Worm (Caenorhabditis elegans) whole organism, young adult: ENCODE results near the gene clec-162.

ENCODE experiments used
- B0019.2 ChIP-seq: fragments of 200-800 bp; sonication (Bioruptor generic); conservative IDR thresholded peaks from 2 replicates; pipeline ENCODE4 v1.3.6; 2022; ENCODE audit warnings: missing genetic modification reagents, missing genetic modification characterization, missing compliant biosample characterization
- C17E4.6 ChIP-seq: fragments of 200-800 bp; sonication (Bioruptor generic); IDR thresholded peaks from 2 replicates; pipeline ENCODE4 v1.3.6; 2022; ENCODE audit warnings: missing genetic modification reagents, missing genetic modification characterization, missing compliant biosample characterization
- D2030.7 ChIP-seq: fragments of 200-800 bp; sonication (Bioruptor generic); IDR thresholded peaks from 2 replicates; pipeline ENCODE4 v1.3.6; 2022; ENCODE audit warnings: missing genetic modification reagents, missing genetic modification characterization, missing compliant biosample characterization
- F10E7.11 ChIP-seq: sonication (generic microtip); optimal IDR thresholded peaks from 2 replicates; lab custom pipeline; 2017; ENCODE audit warnings: mild to moderate bottlenecking, missing genetic modification characterization, moderate library complexity, missing compliant biosample characterization
- F33H1.4 ChIP-seq: fragments of 200-800 bp; sonication (Bioruptor generic); IDR thresholded peaks from 2 replicates; pipeline ENCODE4 v1.3.6; 2022; ENCODE audit warnings: missing genetic modification reagents, missing genetic modification characterization, missing compliant biosample characterization
- F37B4.10 ChIP-seq: fragments of 200-800 bp; sonication (Bioruptor generic); IDR thresholded peaks from 2 replicates; pipeline ENCODE4 v1.3.6; 2022; ENCODE audit warnings: missing genetic modification characterization, missing compliant biosample characterization
- F57A8.1 ChIP-seq: fragments of 200-800 bp; sonication (Bioruptor generic); optimal IDR thresholded peaks from 2 replicates; lab custom pipeline; 2018; ENCODE audit warnings: mild to moderate bottlenecking, missing genetic modification characterization, moderate library complexity, missing compliant biosample characterization
- Y53G8AR.9 ChIP-seq: fragments of 200-800 bp; sonication (Bioruptor generic); conservative IDR thresholded peaks from 2 replicates; pipeline ENCODE4 v1.3.6; 2022; ENCODE audit warnings: missing genetic modification reagents, missing genetic modification characterization, missing compliant biosample characterization
- Y56A3A.18 ChIP-seq: fragments of 200-800 bp; sonication (Bioruptor generic); IDR thresholded peaks from 2 replicates; pipeline ENCODE4 v1.3.6; 2022; ENCODE audit warnings: missing genetic modification reagents, missing genetic modification characterization, missing compliant biosample characterization
- Y95B8A.8 ChIP-seq: fragments of 200-800 bp; sonication (Bioruptor generic); IDR thresholded peaks from 2 replicates; pipeline ENCODE4 v1.3.6; 2022; ENCODE audit warnings: missing genetic modification reagents, missing genetic modification characterization, missing compliant biosample characterization
- ama-1 ChIP-seq, 3 experiments: fragments of 150-350 bp in 1 of 3; sonication (generic microtip) in 2 of 3; optimal IDR thresholded peaks; 2 replicates each; lab custom pipeline; 2014 to 2018; ENCODE audit warnings: missing biosample characterization in 2 of 3, missing genetic modification characterization in 2 of 3, missing genetic modification reagents in 2 of 3
- bed-1 ChIP-seq: fragments of 200-800 bp; sonication (Bioruptor generic); IDR thresholded peaks from 2 replicates; pipeline ENCODE4 v1.3.6; 2022; ENCODE audit warnings: missing genetic modification reagents, missing genetic modification characterization, missing compliant biosample characterization
- ceh-58 ChIP-seq: fragments of 200-800 bp; sonication (Bioruptor generic); IDR thresholded peaks from 2 replicates; pipeline ENCODE4 v1.3.6; 2022; ENCODE audit warnings: missing genetic modification characterization, missing compliant biosample characterization
- die-1 ChIP-seq: sonication (generic microtip); optimal IDR thresholded peaks from 2 replicates; lab custom pipeline; 2016; ENCODE audit warnings: missing genotype, mild to moderate bottlenecking, missing genetic modification characterization, missing compliant biosample characterization
- dox-1 ChIP-seq: fragments of 200-800 bp; sonication (Bioruptor generic); IDR thresholded peaks from 2 replicates; pipeline ENCODE4 v1.3.6; 2022; ENCODE audit warnings: missing genetic modification reagents, missing genetic modification characterization, missing compliant biosample characterization
- egrh-3 ChIP-seq: fragments of 200-800 bp; sonication (Bioruptor generic); IDR thresholded peaks from 2 replicates; pipeline ENCODE4 v1.3.6; 2022; ENCODE audit warnings: missing genetic modification reagents, missing genetic modification characterization, missing compliant biosample characterization
- ekl-4 ChIP-seq: fragments of 200-800 bp; sonication (Bioruptor generic); IDR thresholded peaks from 2 replicates; pipeline ENCODE4 v1.3.6; 2022; ENCODE audit warnings: missing genetic modification reagents, missing genetic modification characterization, missing compliant biosample characterization
- gei-17 ChIP-seq: fragments of 200-800 bp; sonication (Bioruptor generic); optimal IDR thresholded peaks from 2 replicates; lab custom pipeline; 2018; ENCODE audit warnings: mild to moderate bottlenecking, missing genetic modification characterization, missing compliant biosample characterization
- hmg-1.2 ChIP-seq: fragments of 200-800 bp; sonication (Bioruptor generic); IDR thresholded peaks from 2 replicates; pipeline ENCODE4 v1.3.6; 2022; ENCODE audit warnings: missing genetic modification reagents, missing genetic modification characterization, missing compliant biosample characterization
- let-607 ChIP-seq, 2 experiments: fragments of 200-800 bp in 1 of 2; sonication (Bioruptor generic) in 1 of 2; sonication (generic microtip) in 1 of 2; optimal IDR thresholded peaks; 2 replicates each; lab custom pipeline; 2016 to 2018; ENCODE audit warnings: mild to moderate bottlenecking in 2 of 2, missing compliant biosample characterization in 2 of 2, missing genetic modification characterization in 2 of 2, moderate library complexity in 2 of 2, missing genotype in 1 of 2
- lin-35 ChIP-seq, 3 experiments: fragments of 150-350 bp in 2 of 3; sonication (generic microtip) in 1 of 3; optimal IDR thresholded peaks; 2 replicates each; lab custom pipeline; 2014 to 2018; ENCODE audit warnings: missing biosample characterization in 3 of 3, missing genetic modification characterization in 3 of 3, missing genetic modification reagents in 3 of 3
- lin-40 ChIP-seq: sonication (generic microtip); optimal IDR thresholded peaks from 2 replicates; lab custom pipeline; 2016; ENCODE audit warnings: missing genetic modification characterization, mild to moderate bottlenecking, missing compliant biosample characterization, missing genotype, missing genetic modification reagents
- lin-54 ChIP-seq: fragments of 200-800 bp; sonication (Bioruptor generic); optimal IDR thresholded peaks from 2 replicates; lab custom pipeline; 2018; ENCODE audit warnings: mild to moderate bottlenecking, missing genetic modification characterization, missing compliant biosample characterization
- lir-1 ChIP-seq: fragments of 200-800 bp; sonication (Bioruptor generic); conservative IDR thresholded peaks from 2 replicates; pipeline ENCODE4 v1.3.6; 2022; ENCODE audit warnings: missing genetic modification reagents, missing genetic modification characterization, missing compliant biosample characterization
- madf-3 ChIP-seq: fragments of 200-800 bp; sonication (Bioruptor generic); IDR thresholded peaks from 2 replicates; pipeline ENCODE4 v1.3.6; 2022; ENCODE audit warnings: missing genetic modification reagents, missing genetic modification characterization, missing compliant biosample characterization
- madf-6 ChIP-seq: fragments of 200-800 bp; sonication (Bioruptor generic); IDR thresholded peaks from 2 replicates; pipeline ENCODE4 v1.3.6; 2022; ENCODE audit warnings: missing genetic modification reagents, missing genetic modification characterization, missing compliant biosample characterization
- mel-28 ChIP-seq: sonication (generic microtip); optimal IDR thresholded peaks from 2 replicates; lab custom pipeline; 2016; ENCODE audit warnings: borderline replicate concordance, mild to moderate bottlenecking, missing genetic modification characterization, missing compliant biosample characterization
- mxl-1 ChIP-seq: sonication (generic microtip); optimal IDR thresholded peaks from 2 replicates; lab custom pipeline; 2016; ENCODE audit warnings: missing genetic modification characterization, missing compliant biosample characterization
- nhr-80 ChIP-seq: sonication (generic microtip); optimal IDR thresholded peaks from 2 replicates; lab custom pipeline; 2016; ENCODE audit warnings: missing genetic modification characterization, missing compliant biosample characterization
- nhr-90 ChIP-seq: sonication (generic microtip); optimal IDR thresholded peaks from 2 replicates; lab custom pipeline; 2016; ENCODE audit warnings: missing genotype, mild to moderate bottlenecking, missing genetic modification characterization, missing compliant biosample characterization
- pbrm-1 ChIP-seq: fragments of 200-800 bp; sonication (Bioruptor generic); IDR thresholded peaks from 2 replicates; pipeline ENCODE4 v1.3.6; 2022; ENCODE audit warnings: missing genetic modification reagents, missing genetic modification characterization, missing compliant biosample characterization
- pha-4 ChIP-seq: fragments of 150-350 bp; sonication (generic microtip); optimal IDR thresholded peaks from 2 replicates; lab custom pipeline; 2014; ENCODE audit warnings: missing biosample characterization, missing genetic modification reagents, missing genetic modification characterization
- rcor-1 ChIP-seq: fragments of 200-800 bp; sonication (Bioruptor generic); IDR thresholded peaks from 2 replicates; pipeline ENCODE4 v1.3.6; 2022; ENCODE audit warnings: missing genetic modification reagents, missing genetic modification characterization, missing compliant biosample characterization
- repo-1 ChIP-seq: sonication (generic microtip); optimal IDR thresholded peaks from 2 replicates; lab custom pipeline; 2017; ENCODE audit warnings: mild to moderate bottlenecking, missing genetic modification characterization, missing compliant biosample characterization
- sdz-38 ChIP-seq: sonication (generic microtip); optimal IDR thresholded peaks from 2 replicates; lab custom pipeline; 2016; ENCODE audit warnings: missing genotype, missing genetic modification characterization, missing compliant biosample characterization
- snpc-4 ChIP-seq, 5 experiments: fragments of 150-350 bp in 1 of 5; sonication (generic microtip) in 4 of 5; optimal IDR thresholded peaks; 2 replicates each; lab custom pipeline; 2014 to 2018; ENCODE audit warnings: missing genetic modification characterization in 5 of 5, missing biosample characterization in 3 of 5, antibody characterized with exemption in 2 of 5, mild to moderate bottlenecking in 2 of 5, missing compliant biosample characterization in 2 of 5, missing genotype in 2 of 5, moderate library complexity in 2 of 5, missing genetic modification reagents in 1 of 5
- somi-1 ChIP-seq: fragments of 200-800 bp; sonication (Bioruptor generic); optimal IDR thresholded peaks from 2 replicates; lab custom pipeline; 2018; ENCODE audit warnings: mild to moderate bottlenecking, missing genetic modification characterization, missing compliant biosample characterization
- unc-130 ChIP-seq: sonication (generic microtip); optimal IDR thresholded peaks from 2 replicates; lab custom pipeline; 2016; ENCODE audit warnings: missing genetic modification reagents, missing genetic modification characterization, missing compliant biosample characterization
- unc-62 ChIP-seq: fragments of 150-350 bp; optimal IDR thresholded peaks from 2 replicates; lab custom pipeline; 2014; ENCODE audit warnings: missing biosample characterization, missing genetic modification reagents, missing genetic modification characterization
- ztf-25 ChIP-seq: fragments of 200-800 bp; sonication (Bioruptor generic); IDR thresholded peaks from 2 replicates; pipeline ENCODE4 v1.3.6; 2022; ENCODE audit warnings: missing genetic modification reagents, missing genetic modification characterization, missing compliant biosample characterization
- ztf-28 ChIP-seq: fragments of 200-800 bp; sonication (Bioruptor generic); IDR thresholded peaks from 2 replicates; pipeline ENCODE4 v1.3.6; 2022; ENCODE audit warnings: missing genetic modification reagents, missing genetic modification characterization, missing compliant biosample characterization
- ztf-6 ChIP-seq: fragments of 200-800 bp; sonication (Bioruptor generic); IDR thresholded peaks from 2 replicates; pipeline ENCODE4 v1.3.6; 2022; ENCODE audit warnings: missing genetic modification reagents, missing genetic modification characterization, missing compliant biosample characterization

The clec-162 gene

ce11 chrIII:9758848-9759247, 33.8 kb upstream of the clec-162 start, which contains the start of gene rmd-1 (continued):
- peak in 2 of 3 experiments; percentile 2 to 13 for TF ChIP-seq lin-35 (GFP tag; optimal IDR thresholded peaks at IDR 0.05; lab: Kevin White, UChicago)
- TF ChIP-seq ztf-25 (GFP tag; lab: Robert Waterston, UW), result no peak
- peak; percentile 57; the same call in 1 of the 2 replicates for TF ChIP-seq D2030.7 (GFP tag; lab: Robert Waterston, UW)
- peak; percentile 45 for TF ChIP-seq unc-130 (GFP tag; lab: Kevin White, UChicago)
- no peak for TF ChIP-seq B0019.2 (GFP tag; lab: Robert Waterston, UW)
- TF ChIP-seq nhr-90 (tag; lab: Kevin White, UChicago), result no peak
- no peak for TF ChIP-seq F57A8.1 (GFP tag; lab: Kevin White, UChicago)
- TF ChIP-seq madf-3 (GFP tag; lab: Robert Waterston, UW), result peak; percentile 8; the same call in 1 of the 2 replicates

ce11 chrIII:9757414-9757813, 32.4 kb upstream of the clec-162 start, which contains the start of gene vps-53:
Gene vps-53, minus strand, starts transcription at chrIII:9757514.
- no peak for TF ChIP-seq ztf-28 (GFP tag; lab: Robert Waterston, UW)
- no peak for TF ChIP-seq F37B4.10 (GFP tag; lab: Robert Waterston, UW)
- TF ChIP-seq rcor-1 (GFP tag; lab: Robert Waterston, UW), result no peak
- no peak for TF ChIP-seq C17E4.6 (GFP tag; lab: Robert Waterston, UW)
- TF ChIP-seq pbrm-1 (GFP tag; lab: Robert Waterston, UW), result no peak
- no peak for TF ChIP-seq madf-3 (GFP tag; lab: Robert Waterston, UW)
- no peak for TF ChIP-seq unc-130 (GFP tag; lab: Kevin White, UChicago)
- TF ChIP-seq ztf-6 (GFP tag; lab: Robert Waterston, UW), result no peak
- no peak for TF ChIP-seq F10E7.11 (tag; lab: Kevin White, UChicago)
- TF ChIP-seq Y95B8A.8, result no peak
- TF ChIP-seq lir-1 (GFP tag; lab: Robert Waterston, UW), result no peak
- TF ChIP-seq egrh-3 (GFP tag; lab: Robert Waterston, UW), result no peak
- TF ChIP-seq die-1, result no peak
- no peak for TF ChIP-seq ceh-58 (GFP tag; lab: Robert Waterston, UW)
- TF ChIP-seq mel-28, result no peak
- TF ChIP-seq mxl-1 (tag; lab: Kevin White, UChicago), result no peak
- TF ChIP-seq bed-1 (GFP tag; lab: Robert Waterston, UW), result no peak

ce11 chrIII:9752852-9753251, 27.8 kb upstream of the clec-162 start, which contains the start of gene ech-6:
Gene ech-6, minus strand, starts transcription at chrIII:9752883.
- peak in 1 of 2 experiments; percentile 29 for TF ChIP-seq let-607 (tag; optimal IDR thresholded peaks at IDR 0.05; lab: Kevin White, UChicago)
- peak; percentile 67 for TF ChIP-seq nhr-80
- TF ChIP-seq snpc-4 (GFP tag; optimal IDR thresholded peaks at IDR 0.05; lab: Kevin White, UChicago), result no peak
- TF ChIP-seq snpc-4 (tag; optimal IDR thresholded peaks at IDR 0.05; lab: Kevin White, UChicago), result peak in 1 of 4 experiments; percentile 28
- TF ChIP-seq lin-40 (tag; lab: Kevin White, UChicago), result peak; percentile 37
- TF ChIP-seq somi-1 (GFP tag; lab: Kevin White, UChicago), result no peak
- TF ChIP-seq ama-1 (optimal IDR thresholded peaks at IDR 0.05; lab: Kevin White, UChicago), result peak; percentile 33
- no peak for TF ChIP-seq ama-1 (GFP tag; optimal IDR thresholded peaks at IDR 0.05; lab: Kevin White, UChicago)
- TF ChIP-seq F33H1.4 (GFP tag; lab: Robert Waterston, UW), result no peak
- TF ChIP-seq hmg-1.2, result peak; percentile 58; the same call in 1 of the 2 replicates

ce11 chrIII:9751074-9751473, 26.1 kb upstream of the clec-162 start, which contains the start of gene T05G5.5:
Gene T05G5.5, minus strand, starts transcription at chrIII:9751432.
- TF ChIP-seq ekl-4 (GFP tag; lab: Robert Waterston, UW), result 0 out of 2 replicates have a peak, but pooled peaks have one; percentile 18
- TF ChIP-seq lin-54 (GFP tag; lab: Kevin White, UChicago), result peak; percentile 36
- TF ChIP-seq madf-6 (GFP tag; lab: Robert Waterston, UW), result peak; percentile 28; the same call in 1 of the 2 replicates
- TF ChIP-seq pha-4 (tag; lab: Kevin White, UChicago), result no peak
- TF ChIP-seq nhr-80, result peak; percentile 28
- TF ChIP-seq unc-62 (GFP tag; lab: Kevin White, UChicago), result no peak
- TF ChIP-seq Y56A3A.18, result peak; percentile 44; the same call in 1 of the 2 replicates
- no peak for TF ChIP-seq dox-1
- peak; percentile 65 for TF ChIP-seq repo-1
- no peak for TF ChIP-seq sdz-38 (tag; lab: Kevin White, UChicago)
- peak; percentile 68; the same call in 1 of the 2 replicates for TF ChIP-seq Y53G8AR.9 (GFP tag; lab: Robert Waterston, UW)
- no peak for TF ChIP-seq gei-17 (GFP tag; lab: Kevin White, UChicago)
- TF ChIP-seq, all 124 proteins: peak for 7
